Worm (Caenorhabditis elegans) whole organism, late embryonic: ENCODE data around the gene pgam-5.

Source experiments
- C08G9.2 ChIP-seq: sonication (generic microtip); optimal IDR thresholded peaks from 2 replicates; lab custom pipeline; 2016; ENCODE audit warnings: mild to moderate bottlenecking, missing genetic modification characterization, moderate library complexity, missing compliant biosample characterization
- F13H6.1 ChIP-seq: sonication (generic microtip); optimal IDR thresholded peaks from 2 replicates; lab custom pipeline; 2016; ENCODE audit warnings: missing genetic modification characterization, missing compliant biosample characterization
- K09A11.1 ChIP-seq: sonication (generic microtip); optimal IDR thresholded peaks from 2 replicates; lab custom pipeline; 2017; ENCODE audit warnings: antibody characterized with exemption, mild to moderate bottlenecking, missing genetic modification characterization, missing compliant biosample characterization; ENCODE audit not compliant: insufficient read depth
- T23F11.4 ChIP-seq: fragments of 200-800 bp; sonication (Bioruptor generic); optimal IDR thresholded peaks from 2 replicates; lab custom pipeline; 2018; ENCODE audit warnings: mild to moderate bottlenecking, missing genetic modification characterization, missing compliant biosample characterization
- Y22D7AL.16 ChIP-seq: sonication (generic microtip); optimal IDR thresholded peaks from 2 replicates; lab custom pipeline; 2016; ENCODE audit warnings: missing genetic modification characterization, missing compliant biosample characterization
- ama-1 ChIP-seq: fragments of 150-350 bp; optimal IDR thresholded peaks from 2 replicates; lab custom pipeline; 2014
- ceh-14 ChIP-seq: sonication (generic microtip); optimal IDR thresholded peaks from 2 replicates; lab custom pipeline; 2016; ENCODE audit warnings: missing genotype, missing genetic modification characterization, missing compliant biosample characterization
- ceh-18 ChIP-seq: sonication (generic microtip); optimal IDR thresholded peaks from 2 replicates; lab custom pipeline; 2016; ENCODE audit warnings: missing genetic modification characterization, missing compliant biosample characterization
- ceh-24 ChIP-seq: sonication (generic microtip); optimal IDR thresholded peaks from 2 replicates; lab custom pipeline; 2016; ENCODE audit warnings: mild to moderate bottlenecking, missing genetic modification characterization, missing compliant biosample characterization
- ceh-30 ChIP-seq: fragments of 150-350 bp; optimal IDR thresholded peaks from 2 replicates; lab custom pipeline; 2014; ENCODE audit warnings: missing biosample characterization, missing genetic modification characterization
- ceh-31 ChIP-seq: sonication (generic microtip); optimal IDR thresholded peaks from 2 replicates; lab custom pipeline; 2016; ENCODE audit warnings: missing genetic modification characterization, missing compliant biosample characterization
- ceh-34 ChIP-seq: sonication (generic microtip); optimal IDR thresholded peaks from 2 replicates; lab custom pipeline; 2016; ENCODE audit warnings: mild to moderate bottlenecking, missing genetic modification characterization, missing compliant biosample characterization
- ceh-45 ChIP-seq: fragments of 200-800 bp; sonication (Bioruptor generic); IDR thresholded peaks from 2 replicates; pipeline ENCODE4 v1.3.6; 2022; ENCODE audit warnings: missing genetic modification reagents, missing genetic modification characterization, missing compliant biosample characterization
- ceh-48 ChIP-seq: sonication (generic microtip); optimal IDR thresholded peaks from 2 replicates; lab custom pipeline; 2016; ENCODE audit warnings: missing genetic modification characterization, inconsistent platforms, missing compliant biosample characterization
- ceh-6 ChIP-seq: fragments of 200-800 bp; sonication (Bioruptor generic); optimal IDR thresholded peaks from 2 replicates; lab custom pipeline; 2018; ENCODE audit warnings: mild to moderate bottlenecking, missing genetic modification characterization, missing compliant biosample characterization
- ceh-9 ChIP-seq: sonication (generic microtip); optimal IDR thresholded peaks from 2 replicates; lab custom pipeline; 2016; ENCODE audit warnings: mild to moderate bottlenecking, missing genetic modification characterization, inconsistent platforms, missing compliant biosample characterization
- dmd-4 ChIP-seq: sonication (generic microtip); optimal IDR thresholded peaks from 2 replicates; lab custom pipeline; 2016; ENCODE audit warnings: borderline replicate concordance, missing genetic modification characterization, missing compliant biosample characterization
- dve-1 ChIP-seq: sonication (generic microtip); optimal IDR thresholded peaks from 2 replicates; lab custom pipeline; 2017; ENCODE audit warnings: antibody characterized with exemption, mild to moderate bottlenecking, missing genetic modification characterization, missing compliant biosample characterization
- elt-2 ChIP-seq: sonication (generic microtip); optimal IDR thresholded peaks from 2 replicates; lab custom pipeline; 2016; ENCODE audit warnings: missing genetic modification reagents, missing genetic modification characterization, missing compliant biosample characterization
- ets-4 ChIP-seq: sonication (generic microtip); optimal IDR thresholded peaks from 2 replicates; lab custom pipeline; 2016; ENCODE audit warnings: missing genetic modification characterization, missing compliant biosample characterization
- eyg-1 ChIP-seq: sonication (generic microtip); optimal IDR thresholded peaks from 2 replicates; lab custom pipeline; 2016; ENCODE audit warnings: missing genotype, missing genetic modification characterization, missing compliant biosample characterization
- fax-1 ChIP-seq: sonication (generic microtip); optimal IDR thresholded peaks from 2 replicates; lab custom pipeline; 2016; ENCODE audit warnings: missing genotype, missing genetic modification characterization, missing compliant biosample characterization
- fkh-10 ChIP-seq: fragments of 150-350 bp; optimal IDR thresholded peaks from 2 replicates; lab custom pipeline; 2014; ENCODE audit warnings: missing biosample characterization, missing genetic modification reagents, missing genetic modification characterization
- hlh-30 ChIP-seq: sonication (generic microtip); optimal IDR thresholded peaks from 2 replicates; lab custom pipeline; 2017; ENCODE audit warnings: antibody characterized with exemption, missing genetic modification characterization, missing compliant biosample characterization; ENCODE audit not compliant: insufficient read depth
- hlh-6 ChIP-seq: sonication (generic microtip); optimal IDR thresholded peaks from 2 replicates; lab custom pipeline; 2016; ENCODE audit warnings: missing genotype, missing genetic modification characterization, missing compliant biosample characterization
- lin-11 ChIP-seq: fragments of 200-800 bp; sonication (Bioruptor generic); optimal IDR thresholded peaks from 2 replicates; lab custom pipeline; 2018; ENCODE audit warnings: mild to moderate bottlenecking, missing genetic modification characterization, missing compliant biosample characterization
- mec-3 ChIP-seq: sonication (generic microtip); optimal IDR thresholded peaks from 2 replicates; lab custom pipeline; 2016; ENCODE audit warnings: borderline replicate concordance, missing genetic modification characterization, missing compliant biosample characterization
- nfya-1 ChIP-seq: sonication (generic microtip); optimal IDR thresholded peaks from 2 replicates; lab custom pipeline; 2017; ENCODE audit warnings: missing genetic modification characterization, mild to moderate bottlenecking, missing compliant biosample characterization, antibody characterized with exemption, moderate library complexity
- nhr-232 ChIP-seq: sonication (generic microtip); optimal IDR thresholded peaks from 2 replicates; lab custom pipeline; 2016; ENCODE audit warnings: missing genetic modification characterization, missing compliant biosample characterization
- npax-4 ChIP-seq: sonication (generic microtip); optimal IDR thresholded peaks from 2 replicates; lab custom pipeline; 2016; ENCODE audit warnings: missing genetic modification characterization, missing compliant biosample characterization
- pag-3 ChIP-seq: sonication (generic microtip); optimal IDR thresholded peaks from 2 replicates; lab custom pipeline; 2016; ENCODE audit warnings: missing compliant biosample characterization, missing genetic modification characterization, borderline replicate concordance
- pax-1 ChIP-seq: fragments of 150-350 bp; optimal IDR thresholded peaks from 2 replicates; lab custom pipeline; 2014; ENCODE audit warnings: missing biosample characterization, missing genetic modification characterization
- pha-2 ChIP-seq: sonication (generic microtip); optimal IDR thresholded peaks from 2 replicates; lab custom pipeline; 2017; ENCODE audit warnings: mild to moderate bottlenecking, missing genetic modification characterization, missing compliant biosample characterization
- pros-1 ChIP-seq: fragments of 150-350 bp; optimal IDR thresholded peaks from 2 replicates; lab custom pipeline; 2014; ENCODE audit warnings: missing biosample characterization, missing genetic modification reagents, missing genetic modification characterization
- ref-2 ChIP-seq: sonication (generic microtip); optimal IDR thresholded peaks from 2 replicates; lab custom pipeline; 2016; ENCODE audit warnings: missing genetic modification characterization, missing compliant biosample characterization
- sdc-2 ChIP-seq: sonication (generic microtip); optimal IDR thresholded peaks from 2 replicates; lab custom pipeline; 2016; ENCODE audit warnings: missing genotype, missing genetic modification characterization, missing compliant biosample characterization
- sox-4 ChIP-seq: sonication (generic microtip); optimal IDR thresholded peaks from 2 replicates; lab custom pipeline; 2017; ENCODE audit warnings: mild to moderate bottlenecking, missing genetic modification characterization, inconsistent platforms, missing compliant biosample characterization
- syd-9 ChIP-seq: sonication (generic microtip); optimal IDR thresholded peaks from 2 replicates; lab custom pipeline; 2016; ENCODE audit warnings: mild to moderate bottlenecking, missing genetic modification characterization, moderate library complexity, missing compliant biosample characterization
- tbx-2 ChIP-seq: sonication (generic microtip); optimal IDR thresholded peaks from 2 replicates; lab custom pipeline; 2016; ENCODE audit warnings: missing genetic modification characterization, missing compliant biosample characterization
- unc-3 ChIP-seq, 2 experiments: fragments of 200-800 bp in 1 of 2; sonication (Bioruptor generic) in 1 of 2; sonication (generic microtip) in 1 of 2; conservative IDR thresholded peaks in 1 of 2; optimal IDR thresholded peaks in 1 of 2; 2 replicates each; pipeline versions ENCODE4 v1.3.6 to Lab custom; 2016 to 2022; ENCODE audit warnings: missing compliant biosample characterization in 2 of 2, missing genetic modification characterization in 2 of 2, missing genetic modification reagents in 1 of 2
- unc-42 ChIP-seq: sonication (generic microtip); optimal IDR thresholded peaks from 2 replicates; lab custom pipeline; 2016; ENCODE audit warnings: missing genotype, missing genetic modification characterization, missing compliant biosample characterization
- unc-86 ChIP-seq: sonication (generic microtip); optimal IDR thresholded peaks from 2 replicates; lab custom pipeline; 2016; ENCODE audit warnings: missing genetic modification characterization, missing compliant biosample characterization

Gene pgam-5

ce11 chrII:7621513-7621912, 23.0 kb upstream of the pgam-5 start:
- TF ChIP-seq lin-11 (no peak), C08G9.2 (tag; lab: Kevin White, UChicago) (no peak), ceh-31 (peak; percentile 32), ref-2 (tag; lab: Kevin White, UChicago) (peak; percentile 5), pax-1 (tag; lab: Kevin White, UChicago) (no peak), unc-3 (GFP tag; conservative IDR thresholded peaks at IDR 0.05; lab: Robert Waterston, UW) (no peak), unc-3 (tag; optimal IDR thresholded peaks at IDR 0.05; lab: Kevin White, UChicago) (no peak), unc-42 (tag; lab: Kevin White, UChicago) (peak; percentile 14), unc-86 (tag; lab: Kevin White, UChicago) (no peak)

DNA sequence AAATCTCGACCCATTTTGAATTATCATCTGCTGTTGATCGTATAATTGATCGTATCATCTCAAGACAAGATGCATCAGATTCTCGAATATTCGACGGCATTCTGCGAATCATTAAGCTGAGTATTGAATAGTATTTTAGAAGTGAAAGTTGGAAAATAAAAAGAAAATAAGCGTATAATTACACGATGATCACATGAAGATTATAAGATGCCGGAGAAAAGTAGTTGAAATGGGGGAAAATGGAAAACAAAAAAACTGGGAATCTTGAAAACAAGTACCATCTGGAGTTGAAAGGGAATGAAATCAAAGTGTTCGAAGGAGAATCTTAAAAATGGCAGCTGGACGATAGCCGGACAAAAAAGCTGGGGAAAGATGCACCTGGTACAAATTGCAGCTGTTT, 21.9 kb upstream of the pgam-5 start, which contains the start of gene R07G3.8:
R07G3.8 (minus strand) TSS at position 101 of the 400 bp plus-strand sequence.
- TF ChIP-seq pax-1 (tag; lab: Kevin White, UChicago), result no peak
- no peak for TF ChIP-seq mec-3 (tag; lab: Kevin White, UChicago)
- no peak for TF ChIP-seq npax-4 (tag; lab: Kevin White, UChicago)
- no peak for TF ChIP-seq pag-3 (tag; lab: Kevin White, UChicago)
- TF ChIP-seq F13H6.1 (tag; lab: Kevin White, UChicago), result no peak
- TF ChIP-seq ceh-14 (tag; lab: Kevin White, UChicago), result no peak
- no peak for TF ChIP-seq hlh-6 (tag; lab: Kevin White, UChicago)
- TF ChIP-seq ceh-31, result no peak
- TF ChIP-seq ceh-48 (tag; lab: Kevin White, UChicago), result no peak
- TF ChIP-seq, all 69 proteins: peak for 0

DNA sequence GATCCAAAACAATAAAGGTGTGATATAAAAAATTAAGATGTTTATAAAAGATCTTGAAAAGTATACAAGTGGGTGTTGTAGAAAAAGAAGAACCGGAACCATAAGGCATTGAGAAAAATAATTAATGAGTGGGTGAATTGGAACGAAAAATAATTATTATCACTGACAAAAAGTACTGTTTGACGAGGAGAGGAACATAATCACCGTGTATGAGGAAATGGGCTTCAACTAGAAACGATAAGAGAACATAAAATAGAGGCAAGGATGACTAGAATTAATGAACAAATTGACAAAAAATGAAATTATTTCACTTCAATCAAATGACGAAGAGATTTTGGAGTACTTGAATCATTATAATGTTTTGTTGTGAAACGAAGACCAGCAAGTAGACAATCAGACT, 19.7 kb upstream of the pgam-5 start:
- TF ChIP-seq pha-2 (tag; lab: Kevin White, UChicago) (no peak), dmd-4 (no peak), hlh-6 (tag; lab: Kevin White, UChicago) (no peak), pax-1 (tag; lab: Kevin White, UChicago) (no peak), ama-1 (no peak), ceh-6 (GFP tag; lab: Kevin White, UChicago) (no peak), C08G9.2 (tag; lab: Kevin White, UChicago) (no peak), T23F11.4 (no peak), unc-42 (tag; lab: Kevin White, UChicago) (no peak), unc-3 (GFP tag; conservative IDR thresholded peaks at IDR 0.05; lab: Robert Waterston, UW) (no peak), unc-3 (tag; optimal IDR thresholded peaks at IDR 0.05; lab: Kevin White, UChicago) (no peak), ceh-45 (no peak), elt-2 (tag; lab: Kevin White, UChicago) (no peak), Y22D7AL.16 (tag; lab: Kevin White, UChicago) (no peak), syd-9 (tag; lab: Kevin White, UChicago) (no peak), dve-1 (tag; lab: Kevin White, UChicago) (no peak), eyg-1 (tag; lab: Kevin White, UChicago) (no peak)

ce11 chrII:7616141-7616540, 17.6 kb upstream of the pgam-5 start, which contains the start of gene cdc-42:
cdc-42 (plus strand) TSS chrII:7616452.
- TF ChIP-seq ceh-30 (tag; lab: Kevin White, UChicago), result no peak
- no peak for TF ChIP-seq hlh-6 (tag; lab: Kevin White, UChicago)
- no peak for TF ChIP-seq sdc-2
- no peak for TF ChIP-seq hlh-30 (tag; lab: Kevin White, UChicago)
- TF ChIP-seq dmd-4, result no peak

- TF ChIP-seq ceh-24 (no peak), fax-1 (tag; lab: Kevin White, UChicago) (no peak), unc-42 (tag; lab: Kevin White, UChicago) (peak; percentile 56), sox-4 (no peak), ceh-31 (peak; percentile 6), nhr-232 (no peak), mec-3 (tag; lab: Kevin White, UChicago) (no peak), ref-2 (tag; lab: Kevin White, UChicago) (peak; percentile 30), ceh-30 (tag; lab: Kevin White, UChicago) (no peak), ceh-9 (tag; lab: Kevin White, UChicago) (no peak), K09A11.1 (tag; lab: Kevin White, UChicago) (no peak), tbx-2 (tag; lab: Kevin White, UChicago) (no peak), nfya-1 (tag; lab: Kevin White, UChicago) (peak; percentile 5), ceh-18 (tag; lab: Kevin White, UChicago) (no peak), ceh-14 (tag; lab: Kevin White, UChicago) (no peak), pros-1 (no peak), ets-4 (tag; lab: Kevin White, UChicago) (no peak), ceh-34 (tag; lab: Kevin White, UChicago) (no peak), elt-2 (tag; lab: Kevin White, UChicago) (no peak), ceh-45 (no peak), fkh-10 (GFP tag; lab: Kevin White, UChicago) (no peak)
Measured at ce11 chrII:7615318-7615891, 16.9 kb upstream of the pgam-5 start.
